Worm (Caenorhabditis elegans) whole organism, L4/young adult: Measurements from ENCODE around the gene phat-6.

Source experiments
- W03F9.2 ChIP-seq: fragments of 150-350 bp; optimal IDR thresholded peaks from 2 replicates; lab custom pipeline; 2014; ENCODE audit warnings: missing biosample characterization, missing genetic modification characterization
- dao-5 ChIP-seq: sonication (generic microtip); optimal IDR thresholded peaks from 2 replicates; lab custom pipeline; 2016; ENCODE audit warnings: missing genotype, missing genetic modification characterization, moderate library complexity, missing compliant biosample characterization
- him-1 ChIP-seq: sonication (generic microtip); optimal IDR thresholded peaks from 2 replicates; lab custom pipeline; 2016; ENCODE audit warnings: missing genotype, missing genetic modification reagents, missing genetic modification characterization, missing compliant biosample characterization

- TF ChIP-seq W03F9.2 (no peak), him-1 (tag; lab: Kevin White, UChicago) (no peak), dao-5 (tag; lab: Kevin White, UChicago) (no peak)
Observed at ce11 chrX:15160923-15161322, 33.3 kb downstream of the phat-6 start.
